Fruit fly (Drosophila melanogaster): ENCODE data around the gene CG14073.

Gene CG14073

dm6 chr3L:18786427-18787104, 33.9 kb downstream of the CG14073 start (continued):
- TF ChIP-seq CG6276 (GFP tag; optimal IDR thresholded peaks at IDR 0.05) (peak; percentile 80), CG3032 (tag; optimal IDR thresholded peaks at IDR 0.05) (no peak), fd85E (GFP tag; optimal IDR thresholded peaks at IDR 0.05) (no peak), svp (GFP tag) (peak; percentile 68), vri (GFP tag; optimal IDR thresholded peaks at IDR 0.05) (no peak), CG6163 (GFP tag; IDR thresholded peaks at IDR 0.05) (peak; percentile 53; the same call in 1 of the 3 replicates), Eip78C (GFP tag) (peak; percentile 73), CG6854 (GFP tag; optimal IDR thresholded peaks at IDR 0.05) (no peak), ss (GFP tag; optimal IDR thresholded peaks at IDR 0.05) (peak in 1 of 2 experiments; percentile 9), CG8632 (GFP tag; optimal IDR thresholded peaks at IDR 0.05) (peak; percentile 32), pdm3 (GFP tag; optimal IDR thresholded peaks at IDR 0.05) (peak; percentile 21)

dm6 chr3L:18786066-18786426, 34.4 kb downstream of the CG14073 start:
- TF ChIP-seq Eip78C (GFP tag) (peak; percentile 32), dac (GFP tag; optimal IDR thresholded peaks at IDR 0.05) (peak; percentile 29), Hr4 (GFP tag; optimal IDR thresholded peaks at IDR 0.05) (peak; percentile 37), Eip75B (GFP tag; optimal IDR thresholded peaks at IDR 0.05) (peak; percentile 20), Sox102F (GFP tag; optimal IDR thresholded peaks at IDR 0.05) (no peak), Gug (GFP tag; IDR thresholded peaks at IDR 0.05) (peak; percentile 20; the same call in 1 of the 2 replicates), topi (GFP tag; optimal IDR thresholded peaks at IDR 0.05) (no peak), CG15336 (GFP tag; IDR thresholded peaks at IDR 0.05) (peak; percentile 72)

dm6 chr3L:18784562-18784961, 35.9 kb downstream of the CG14073 start:
- TF ChIP-seq OdsH (GFP tag; optimal IDR thresholded peaks at IDR 0.05) = peak; percentile 2
- TF ChIP-seq CG32006 (GFP tag; optimal IDR thresholded peaks at IDR 0.05) = no peak
- TF ChIP-seq svp (GFP tag) = no peak
- TF ChIP-seq CG15336 (GFP tag; IDR thresholded peaks at IDR 0.05) = peak; percentile 48
- 0 out of 3 replicates have a peak, but pooled peaks have one; percentile 18 for TF ChIP-seq CG8119 (GFP tag; IDR thresholded peaks at IDR 0.05)
- TF ChIP-seq CG11294 (GFP tag; IDR thresholded peaks at IDR 0.05) = peak; percentile 52; the same call in 1 of the 2 replicates
- peak; percentile 68 for TF ChIP-seq eg (GFP tag; IDR thresholded peaks at IDR 0.05)
- TF ChIP-seq Eip78C (GFP tag) = peak; percentile 54
- no peak for TF ChIP-seq Hr38 (GFP tag; optimal IDR thresholded peaks at IDR 0.05)
- TF ChIP-seq Gug (GFP tag; IDR thresholded peaks at IDR 0.05) = 0 out of 2 replicates have a peak, but pooled peaks have one; percentile 26
- TF ChIP-seq pdm3 (GFP tag; optimal IDR thresholded peaks at IDR 0.05) = peak; percentile 35
- TF ChIP-seq Hr4 (GFP tag; optimal IDR thresholded peaks at IDR 0.05) = peak; percentile 16

dm6 chr3L:18783544-18783943, 36.9 kb downstream of the CG14073 start:
- TF ChIP-seq CG31627 (GFP tag; optimal IDR thresholded peaks at IDR 0.05) (no peak), Met (GFP tag; optimal IDR thresholded peaks at IDR 0.05) (no peak), CG1621 (tag; optimal IDR thresholded peaks at IDR 0.05) (peak; percentile 14), CG10631 (GFP tag; optimal IDR thresholded peaks at IDR 0.05) (no peak), OdsH (GFP tag; optimal IDR thresholded peaks at IDR 0.05) (peak; percentile 4), spab (GFP tag; optimal IDR thresholded peaks at IDR 0.05) (no peak), Hr39 (GFP tag; optimal IDR thresholded peaks at IDR 0.05) (no peak), vri (GFP tag; optimal IDR thresholded peaks at IDR 0.05) (no peak), topi (GFP tag; optimal IDR thresholded peaks at IDR 0.05) (no peak), CG6163 (GFP tag; IDR thresholded peaks at IDR 0.05) (peak; percentile 74), Hr38 (GFP tag; optimal IDR thresholded peaks at IDR 0.05) (no peak), Ets96B (tag; optimal IDR thresholded peaks at IDR 0.05) (peak; percentile 38), Lpt (GFP tag; optimal IDR thresholded peaks at IDR 0.05) (peak; percentile 58), CG11762 (GFP tag; optimal IDR thresholded peaks at IDR 0.05; ENCODE audit: insufficient read depth) (no peak), fd59A (GFP tag; optimal IDR thresholded peaks at IDR 0.05) (peak; percentile 23), Eip93F (GFP tag; optimal IDR thresholded peaks at IDR 0.05) (no peak), CG6854 (GFP tag; optimal IDR thresholded peaks at IDR 0.05) (no peak), CG8632 (GFP tag; optimal IDR thresholded peaks at IDR 0.05) (peak; percentile 15), CG10669 (GFP tag; optimal IDR thresholded peaks at IDR 0.05) (peak; percentile 27), CG16779 (tag; optimal IDR thresholded peaks at IDR 0.05) (peak; percentile 70), CG11902 (GFP tag; optimal IDR thresholded peaks at IDR 0.05) (no peak), CG9139 (GFP tag; optimal IDR thresholded peaks at IDR 0.05) (peak; percentile 55), CG34406 (GFP tag; optimal IDR thresholded peaks at IDR 0.05) (peak; percentile 13), Eip78C (GFP tag) (peak; percentile 41), Sox14 (GFP tag; optimal IDR thresholded peaks at IDR 0.05) (no peak), CG6792 (GFP tag; optimal IDR thresholded peaks at IDR 0.05) (no peak), salr (GFP tag; optimal IDR thresholded peaks at IDR 0.05) (peak in 1 of 2 experiments; percentile 18), CG8319 (GFP tag; optimal IDR thresholded peaks at IDR 0.05) (no peak), Gug (GFP tag; IDR thresholded peaks at IDR 0.05) (peak; percentile 55; the same call in 1 of the 2 replicates), ss (GFP tag; optimal IDR thresholded peaks at IDR 0.05) (peak; percentile 36 to 56)
